Fruit fly (Drosophila melanogaster) whole organism, embryonic: ENCODE measurements around the gene CG32985.
A peak's percentile ranks its signal among the peaks of the same experiment; 100 is the strongest.

Source experiments
- Ada2b ChIP-seq: fragments of 200-800 bp; sonication (Bioruptor generic); IDR thresholded peaks from 2 replicates; pipeline ENCODE4 v1.3.6; 2022; ENCODE audit warnings: missing biosample characterization, missing genetic modification characterization
- Atf-2 ChIP-seq: fragments of 200-800 bp; sonication (Bioruptor generic); optimal IDR thresholded peaks from 2 replicates; lab custom pipeline; 2016; ENCODE audit warnings: missing biosample characterization, missing genetic modification characterization
- CG10366 ChIP-seq: fragments of 200-800 bp; sonication (Bioruptor generic); IDR thresholded peaks from 2 replicates; pipeline ENCODE4 v1.3.6; 2022; ENCODE audit warnings: missing biosample characterization, missing genetic modification characterization
- CG11398 ChIP-seq: fragments of 200-800 bp; sonication (Bioruptor generic); optimal IDR thresholded peaks from 2 replicates; lab custom pipeline; 2016; ENCODE audit warnings: missing biosample characterization, missing genetic modification characterization
- CG11504 ChIP-seq: fragments of 200-800 bp; sonication (Bioruptor generic); optimal IDR thresholded peaks from 3 replicates; lab custom pipeline; 2019; ENCODE audit warnings: missing biosample characterization, mild to moderate bottlenecking, missing genetic modification characterization, moderate library complexity
- CG1233 ChIP-seq: fragments of 200-800 bp; sonication (Bioruptor generic); optimal IDR thresholded peaks from 4 replicates; lab custom pipeline; 2018; ENCODE audit warnings: missing biosample characterization, mild to moderate bottlenecking, missing genetic modification characterization
- CG12391 ChIP-seq: fragments of 200-800 bp; sonication (Bioruptor generic); optimal IDR thresholded peaks from 3 replicates; lab custom pipeline; 2018; ENCODE audit warnings: missing biosample characterization, mild to moderate bottlenecking, missing genetic modification characterization, moderate library complexity
- CG12744 ChIP-seq: fragments of 200-800 bp; sonication (Bioruptor generic); optimal IDR thresholded peaks from 2 replicates; lab custom pipeline; 2016; ENCODE audit warnings: missing biosample characterization, missing genetic modification characterization
- CG13123 ChIP-seq: fragments of 200-800 bp; sonication (Bioruptor generic); optimal IDR thresholded peaks from 2 replicates; lab custom pipeline; 2016; ENCODE audit warnings: missing biosample characterization, missing genetic modification characterization
- CG16779 ChIP-seq: fragments of 200-800 bp; sonication (Bioruptor generic); IDR thresholded peaks from 2 replicates; pipeline ENCODE4 v1.3.6; 2022; ENCODE audit warnings: missing biosample characterization, missing genetic modification characterization
- CG17359 ChIP-seq: fragments of 200-800 bp; sonication (Bioruptor generic); optimal IDR thresholded peaks from 3 replicates; lab custom pipeline; 2018; ENCODE audit warnings: missing biosample characterization, mild to moderate bottlenecking, missing genetic modification characterization, moderate library complexity
- CG17568 ChIP-seq: fragments of 200-800 bp; sonication (Bioruptor generic); optimal IDR thresholded peaks from 2 replicates; lab custom pipeline; 2018; ENCODE audit warnings: missing biosample characterization, mild to moderate bottlenecking, missing genetic modification characterization, moderate library complexity
- CG17912 ChIP-seq: fragments of 200-800 bp; sonication (Bioruptor generic); optimal IDR thresholded peaks from 2 replicates; lab custom pipeline; 2018; ENCODE audit warnings: missing biosample characterization, mild to moderate bottlenecking, missing genetic modification characterization
- CG18011 ChIP-seq: fragments of 200-800 bp; sonication (Bioruptor generic); optimal IDR thresholded peaks from 2 replicates; lab custom pipeline; 2017; ENCODE audit warnings: missing biosample characterization, missing genetic modification characterization, mild to moderate bottlenecking, moderate library complexity, missing genotype
- CG18764 ChIP-seq: fragments of 200-800 bp; sonication (Bioruptor generic); optimal IDR thresholded peaks from 3 replicates; lab custom pipeline; 2016; ENCODE audit warnings: missing biosample characterization, missing genetic modification characterization
- CG30431 ChIP-seq: fragments of 200-800 bp; sonication (Bioruptor generic); optimal IDR thresholded peaks from 2 replicates; lab custom pipeline; 2017; ENCODE audit warnings: missing biosample characterization, missing genetic modification characterization
- CG4282 ChIP-seq: fragments of 200-800 bp; sonication (Bioruptor generic); optimal IDR thresholded peaks from 2 replicates; lab custom pipeline; 2016; ENCODE audit warnings: missing biosample characterization, missing genetic modification characterization
- CG4820 ChIP-seq: fragments of 200-800 bp; sonication (Bioruptor generic); optimal IDR thresholded peaks from 3 replicates; lab custom pipeline; 2016; ENCODE audit warnings: missing biosample characterization, missing genetic modification characterization
- CG6765 ChIP-seq: fragments of 200-800 bp; sonication (Bioruptor generic); optimal IDR thresholded peaks from 3 replicates; lab custom pipeline; 2017; ENCODE audit warnings: missing biosample characterization, mild to moderate bottlenecking, missing genetic modification characterization
- CG8281 ChIP-seq: fragments of 200-800 bp; sonication (Bioruptor generic); optimal IDR thresholded peaks from 2 replicates; lab custom pipeline; 2018; ENCODE audit warnings: missing biosample characterization, mild to moderate bottlenecking, missing genetic modification characterization, moderate library complexity
- Ets65A ChIP-seq: fragments of 200-800 bp; sonication (Bioruptor generic); peaks from one replicate; lab custom pipeline; 2016; ENCODE audit warnings: missing biosample characterization, missing genetic modification characterization
- Hand ChIP-seq: fragments of 200-800 bp; sonication (Bioruptor generic); optimal IDR thresholded peaks from 2 replicates; lab custom pipeline; 2017; ENCODE audit warnings: mild to moderate bottlenecking, missing biosample characterization, missing genetic modification reagents, missing genetic modification characterization
- Hr78 ChIP-seq, 2 experiments: fragments of 200-800 bp in 1 of 2; fragments of >200 bp in 1 of 2; sonication (Bioruptor generic) in 1 of 2; optimal IDR thresholded peaks; 2 replicates each; lab custom pipeline; 2017 to 2019; ENCODE audit warnings: missing biosample characterization in 2 of 2, missing genetic modification characterization in 2 of 2, mild to moderate bottlenecking in 1 of 2, moderate library complexity in 1 of 2
- MTF-1 ChIP-seq: fragments of 200-800 bp; sonication (Bioruptor generic); optimal IDR thresholded peaks from 2 replicates; lab custom pipeline; 2018; ENCODE audit warnings: missing biosample characterization, mild to moderate bottlenecking, missing genetic modification characterization, borderline replicate concordance
- Nf-YB ChIP-seq: fragments of 200-800 bp; sonication (Bioruptor generic); optimal IDR thresholded peaks from 3 replicates; lab custom pipeline; 2019; ENCODE audit warnings: missing biosample characterization, mild to moderate bottlenecking, missing genetic modification characterization, moderate library complexity
- Rfx ChIP-seq: fragments of 200-800 bp; sonication (Bioruptor generic); IDR thresholded peaks from 2 replicates; pipeline ENCODE4 v1.3.6; 2022; ENCODE audit warnings: missing biosample characterization, missing genetic modification characterization
- Side ChIP-seq: fragments of 200-800 bp; sonication (Bioruptor generic); optimal IDR thresholded peaks from 2 replicates; lab custom pipeline; 2016; ENCODE audit warnings: missing biosample characterization, missing genetic modification characterization
- Usf ChIP-seq: fragments of 200-800 bp; sonication (Bioruptor generic); optimal IDR thresholded peaks from 2 replicates; lab custom pipeline; 2017; ENCODE audit warnings: missing genotype, missing biosample characterization, missing genetic modification characterization
- Xrp1 ChIP-seq: fragments of 200-800 bp; sonication (Bioruptor generic); IDR thresholded peaks from 2 replicates; pipeline ENCODE4 v1.3.6; 2022; ENCODE audit warnings: missing biosample characterization, missing genetic modification characterization
- abd-A ChIP-seq: fragments of 200-800 bp; sonication (Bioruptor generic); optimal IDR thresholded peaks from 3 replicates; lab custom pipeline; 2019; ENCODE audit warnings: missing biosample characterization, mild to moderate bottlenecking, missing genetic modification characterization, moderate library complexity
- ac ChIP-seq: fragments of 200-800 bp; sonication (Bioruptor generic); optimal IDR thresholded peaks from 3 replicates; lab custom pipeline; 2017; ENCODE audit warnings: missing biosample characterization, mild to moderate bottlenecking, missing genetic modification characterization
- chif ChIP-seq, 2 experiments: fragments of 200-800 bp; sonication (Bioruptor generic); optimal IDR thresholded peaks; 3 replicates each; lab custom pipeline; 2016; ENCODE audit warnings: missing biosample characterization in 2 of 2, missing genetic modification characterization in 2 of 2
- danr ChIP-seq: fragments of 200-800 bp; sonication (Bioruptor generic); IDR thresholded peaks from 2 replicates; pipeline ENCODE4 v1.3.6; 2022; ENCODE audit warnings: missing biosample characterization, missing genetic modification characterization
- disco-r ChIP-seq: fragments of 200-800 bp; sonication (Bioruptor generic); optimal IDR thresholded peaks from 2 replicates; lab custom pipeline; 2016; ENCODE audit warnings: missing biosample characterization, missing genetic modification characterization
- fd96Cb ChIP-seq: fragments of 200-800 bp; sonication (Bioruptor generic); optimal IDR thresholded peaks from 2 replicates; lab custom pipeline; 2018; ENCODE audit warnings: missing biosample characterization, mild to moderate bottlenecking, missing genetic modification characterization, moderate library complexity
- ftz-f1 ChIP-seq: fragments of 200-800 bp; sonication (Bioruptor generic); optimal IDR thresholded peaks from 2 replicates; lab custom pipeline; 2016; ENCODE audit warnings: missing biosample characterization, missing genetic modification characterization
- gcm2 ChIP-seq: fragments of 200-800 bp; sonication (Bioruptor generic); optimal IDR thresholded peaks from 2 replicates; lab custom pipeline; 2016; ENCODE audit warnings: missing biosample characterization, missing genetic modification characterization
- gsb-n ChIP-seq: fragments of 200-800 bp; sonication (Bioruptor generic); optimal IDR thresholded peaks from 3 replicates; lab custom pipeline; 2018; ENCODE audit warnings: missing biosample characterization, mild to moderate bottlenecking, missing genetic modification characterization
- knrl ChIP-seq: fragments of 200-800 bp; sonication (Bioruptor generic); IDR thresholded peaks from 3 replicates; pipeline ENCODE4 v1.3.6; 2022; ENCODE audit warnings: missing biosample characterization, missing genetic modification characterization; ENCODE audit not compliant: partially characterized antibody
- maf-S ChIP-seq: fragments of 200-800 bp; sonication (Bioruptor generic); optimal IDR thresholded peaks from 2 replicates; lab custom pipeline; 2016; ENCODE audit warnings: missing biosample characterization, missing genetic modification characterization
- nerfin-2 ChIP-seq: fragments of 200-800 bp; sonication (Bioruptor generic); IDR thresholded peaks from 2 replicates; pipeline ENCODE4 v1.3.6; 2022; ENCODE audit warnings: missing biosample characterization, missing genetic modification characterization; ENCODE audit not compliant: partially characterized antibody
- pum ChIP-seq: fragments of 200-800 bp; sonication (Bioruptor generic); optimal IDR thresholded peaks from 2 replicates; lab custom pipeline; 2016; ENCODE audit warnings: missing biosample characterization, missing genetic modification characterization
- ranshi ChIP-seq: fragments of 200-800 bp; sonication (Bioruptor generic); IDR thresholded peaks from 2 replicates; pipeline ENCODE4 v1.3.6; 2022; ENCODE audit warnings: missing biosample characterization, missing genetic modification characterization
- ro ChIP-seq: fragments of 200-800 bp; sonication (Bioruptor generic); IDR thresholded peaks from 2 replicates; pipeline ENCODE4 v1.3.6; 2022; ENCODE audit warnings: missing biosample characterization, missing genetic modification characterization
- scrt ChIP-seq: fragments of 200-800 bp; sonication (Bioruptor generic); optimal IDR thresholded peaks from 2 replicates; lab custom pipeline; 2018; ENCODE audit warnings: missing biosample characterization, mild to moderate bottlenecking, missing genetic modification characterization, moderate library complexity
- tin ChIP-seq: fragments of 200-800 bp; sonication (Bioruptor generic); optimal IDR thresholded peaks from 3 replicates; lab custom pipeline; 2016; ENCODE audit warnings: missing biosample characterization, missing genetic modification characterization
- ttk ChIP-seq: fragments of 200-800 bp; sonication (Bioruptor generic); IDR thresholded peaks from 2 replicates; pipeline ENCODE4 v2.1.2; 2022; ENCODE audit warnings: missing biosample characterization, missing genetic modification characterization
- wor ChIP-seq: fragments of 200-800 bp; sonication (Bioruptor generic); IDR thresholded peaks from 2 replicates; pipeline ENCODE4 v1.3.6; 2022; ENCODE audit warnings: missing biosample characterization, missing genetic modification characterization
- yki ChIP-seq: fragments of >200 bp; optimal IDR thresholded peaks from 3 replicates; lab custom pipeline; 2018

Gene CG32985

DNA sequence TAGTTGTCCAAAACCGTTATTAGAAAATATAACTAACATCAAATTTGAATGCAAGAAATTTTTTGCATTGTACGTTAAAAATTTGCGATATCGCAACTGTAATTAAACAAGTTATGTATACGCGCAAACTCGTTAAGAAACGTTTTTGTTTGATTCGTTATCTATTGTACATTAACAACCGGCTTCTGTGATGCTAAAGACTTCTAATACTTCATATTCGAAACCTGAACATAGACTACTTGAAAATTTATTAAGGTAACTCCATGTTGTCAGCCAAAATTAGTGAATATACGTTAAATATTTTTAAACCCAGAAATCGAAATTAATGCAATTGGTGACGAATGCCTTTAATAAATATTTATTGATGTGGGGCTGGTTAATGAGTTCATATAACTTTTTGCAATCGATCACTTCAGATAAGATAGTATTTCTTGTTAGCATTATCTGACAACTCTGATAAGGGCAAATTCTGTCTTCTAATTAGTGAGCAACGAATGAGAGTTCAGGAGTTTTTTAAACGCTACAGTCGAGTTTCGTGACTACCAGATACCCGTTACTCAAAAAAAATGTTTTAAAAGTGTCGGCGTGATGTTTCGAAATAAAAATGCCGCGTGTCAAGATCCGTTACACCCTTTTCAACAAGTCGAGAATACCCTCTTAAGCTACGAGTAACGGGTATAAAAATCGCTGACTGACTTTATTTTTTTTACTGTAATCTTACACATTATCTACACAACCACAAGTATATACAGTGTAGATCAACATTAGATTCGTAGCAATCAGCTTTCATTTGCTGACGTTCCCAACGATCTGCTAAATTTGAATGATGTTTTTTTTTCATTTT lies 9.9 kb upstream of the CG32985 start (continued):
- no peak for TF ChIP-seq scrt
- TF ChIP-seq ttk (GFP tag; lab: Robert Waterston, UW): peak; percentile 49
- peak; percentile 35; the same call in 1 of the 2 replicates for TF ChIP-seq danr (GFP tag; lab: Robert Waterston, UW)
- peak; percentile 36 for TF ChIP-seq pum (GFP tag; lab: Kevin White, UChicago)
- no peak for TF ChIP-seq CG6765 (GFP tag; lab: Kevin White, UChicago)
- TF ChIP-seq Rfx: peak; percentile 71
- no peak for TF ChIP-seq fd96Cb (tag; lab: Kevin White, UChicago)
- TF ChIP-seq CG17912 (GFP tag; lab: Kevin White, UChicago): no peak
- no peak for TF ChIP-seq Usf (GFP tag; lab: Kevin White, UChicago)
- TF ChIP-seq CG17359: peak; percentile 37
- no peak for TF ChIP-seq Nf-YB (GFP tag; lab: Kevin White, UChicago)
- no peak; the same call in 2 of the 3 replicates for TF ChIP-seq knrl (GFP tag; lab: Robert Waterston, UW)
- TF ChIP-seq CG12744 (GFP tag; lab: Kevin White, UChicago): peak; percentile 41
- TF ChIP-seq yki (lab: Kevin White, UChicago): no peak
- TF ChIP-seq Hand (GFP tag; lab: Kevin White, UChicago): no peak
- TF ChIP-seq tin (GFP tag; lab: Kevin White, UChicago): peak; percentile 23
- TF ChIP-seq ro (GFP tag; lab: Robert Waterston, UW): no peak
- no peak for TF ChIP-seq maf-S (GFP tag; lab: Kevin White, UChicago)
- TF ChIP-seq Xrp1 (GFP tag; lab: Robert Waterston, UW): peak; percentile 61; the same call in 1 of the 2 replicates
- TF ChIP-seq Atf-2: no peak
- no peak for TF ChIP-seq CG30431 (GFP tag; lab: Kevin White, UChicago)
- TF ChIP-seq CG4820 (GFP tag; lab: Kevin White, UChicago): peak; percentile 14
- no peak for TF ChIP-seq ac
- no peak for TF ChIP-seq wor
- TF ChIP-seq abd-A (tag; lab: Kevin White, UChicago): no peak
- TF ChIP-seq ftz-f1 (GFP tag; lab: Kevin White, UChicago): no peak
- no peak for TF ChIP-seq gsb-n
- TF ChIP-seq CG8281 (tag; lab: Kevin White, UChicago): no peak
- peak; percentile 11 for TF ChIP-seq gcm2 (GFP tag; lab: Kevin White, UChicago)
- TF ChIP-seq CG4282 (GFP tag; lab: Kevin White, UChicago): peak; percentile 10
- no peak for TF ChIP-seq CG17568
- TF ChIP-seq CG11398 (GFP tag; lab: Kevin White, UChicago): peak; percentile 12
- peak; percentile 97 for TF ChIP-seq CG18011 (GFP tag; lab: Kevin White, UChicago)
- TF ChIP-seq MTF-1 (GFP tag; lab: Kevin White, UChicago): no peak
- peak; percentile 36 for TF ChIP-seq CG11504 (tag; lab: Kevin White, UChicago)
- TF ChIP-seq Side: peak; percentile 46
- no peak for TF ChIP-seq Hr78 (GFP tag; optimal IDR thresholded peaks at IDR 0.05; lab: Kevin White, UChicago)
- peak; percentile 27; the same call in 1 of the 2 replicates for TF ChIP-seq Ada2b (GFP tag; lab: Robert Waterston, UW)
- no peak; the same call in 1 of the 2 replicates for TF ChIP-seq ranshi (GFP tag; lab: Robert Waterston, UW)
- TF ChIP-seq CG13123 (GFP tag; lab: Kevin White, UChicago): no peak
- peak; percentile 12 for TF ChIP-seq CG12391 (tag; lab: Kevin White, UChicago)
- peak; percentile 57 for TF ChIP-seq nerfin-2 (GFP tag; lab: Robert Waterston, UW)
- peak; percentile 31 for TF ChIP-seq CG10366
- TF ChIP-seq disco-r (GFP tag; lab: Kevin White, UChicago): no peak
- peak; percentile 29 for TF ChIP-seq CG18764 (GFP tag; lab: Kevin White, UChicago)
- no peak for TF ChIP-seq CG1233 (GFP tag; lab: Kevin White, UChicago)
- TF ChIP-seq chif (GFP tag; optimal IDR thresholded peaks at IDR 0.05; lab: Kevin White, UChicago): peak in 1 of 2 experiments; percentile 52
- no peak for TF ChIP-seq CG16779 (GFP tag; lab: Robert Waterston, UW)
- peak; percentile 94 for TF ChIP-seq Ets65A
